Fruit fly (Drosophila melanogaster) whole organism, prepupa: Measurements from ENCODE around the gene pcx.
A peak's percentile ranks its signal among the peaks of the same experiment; 100 is the strongest.

ENCODE experiments used
- Blimp-1 ChIP-seq: fragments of 200-800 bp; sonication (Bioruptor generic); optimal IDR thresholded peaks from 3 replicates; lab custom pipeline; 2017; ENCODE audit warnings: missing biosample characterization, missing genetic modification characterization, mild to moderate bottlenecking, moderate library complexity, missing genetic modification reagents
- CG10631 ChIP-seq: fragments of 200-800 bp; sonication (Bioruptor generic); optimal IDR thresholded peaks from 2 replicates; lab custom pipeline; 2016; ENCODE audit warnings: missing biosample characterization, missing genetic modification characterization
- CG10669 ChIP-seq: fragments of 200-800 bp; sonication (Bioruptor generic); optimal IDR thresholded peaks from 3 replicates; lab custom pipeline; 2018; ENCODE audit warnings: missing biosample characterization, mild to moderate bottlenecking, missing genetic modification characterization, moderate library complexity
- CG11294 ChIP-seq: fragments of 200-800 bp; sonication (Bioruptor generic); IDR thresholded peaks from 2 replicates; pipeline ENCODE4 v1.3.6; 2022; ENCODE audit warnings: missing biosample characterization, missing genetic modification characterization
- CG11762 ChIP-seq: fragments of 200-800 bp; sonication (Bioruptor generic); optimal IDR thresholded peaks from 3 replicates; lab custom pipeline; 2016; ENCODE audit warnings: missing biosample characterization, missing genetic modification characterization; ENCODE audit not compliant: insufficient read depth
- CG11902 ChIP-seq: fragments of 200-800 bp; sonication (Bioruptor generic); optimal IDR thresholded peaks from 3 replicates; lab custom pipeline; 2016; ENCODE audit warnings: missing biosample characterization, missing genetic modification characterization
- CG15336 ChIP-seq: fragments of 200-800 bp; sonication (Bioruptor generic); IDR thresholded peaks from 2 replicates; pipeline ENCODE4 v1.3.6; 2022; ENCODE audit warnings: missing biosample characterization, missing genetic modification characterization
- CG1621 ChIP-seq: fragments of 200-800 bp; sonication (Bioruptor generic); optimal IDR thresholded peaks from 3 replicates; lab custom pipeline; 2018; ENCODE audit warnings: missing biosample characterization, mild to moderate bottlenecking, missing genetic modification characterization
- CG3032 ChIP-seq: fragments of 200-800 bp; optimal IDR thresholded peaks from 2 replicates; lab custom pipeline; 2019; ENCODE audit warnings: missing biosample characterization, mild to moderate bottlenecking, missing genetic modification characterization, moderate library complexity
- CG32006 ChIP-seq: fragments of 200-800 bp; sonication (Bioruptor generic); optimal IDR thresholded peaks from 3 replicates; lab custom pipeline; 2017; ENCODE audit warnings: missing biosample characterization, mild to moderate bottlenecking, missing genetic modification characterization
- CG34406 ChIP-seq: fragments of 200-800 bp; sonication (Bioruptor generic); optimal IDR thresholded peaks from 3 replicates; lab custom pipeline; 2016; ENCODE audit warnings: missing biosample characterization, missing genetic modification characterization
- CG3919 ChIP-seq: fragments of 200-800 bp; sonication (Bioruptor generic); optimal IDR thresholded peaks from 3 replicates; lab custom pipeline; 2016; ENCODE audit warnings: missing biosample characterization, missing genetic modification characterization
- CG4318 ChIP-seq: fragments of 200-800 bp; sonication (Bioruptor generic); optimal IDR thresholded peaks from 3 replicates; lab custom pipeline; 2017; ENCODE audit warnings: missing biosample characterization, mild to moderate bottlenecking, missing genetic modification characterization
- CG6276 ChIP-seq: fragments of 200-800 bp; sonication (Bioruptor generic); optimal IDR thresholded peaks from 2 replicates; lab custom pipeline; 2017; ENCODE audit warnings: missing biosample characterization, mild to moderate bottlenecking, missing genetic modification characterization
- CG6792 ChIP-seq: fragments of 200-800 bp; sonication (Bioruptor generic); optimal IDR thresholded peaks from 3 replicates; lab custom pipeline; 2016; ENCODE audit warnings: missing biosample characterization, missing genetic modification characterization
- CG6854 ChIP-seq: fragments of 200-800 bp; sonication (Bioruptor generic); optimal IDR thresholded peaks from 2 replicates; lab custom pipeline; 2017; ENCODE audit warnings: missing biosample characterization, mild to moderate bottlenecking, missing genetic modification characterization
- CG8119 ChIP-seq: fragments of 200-800 bp; sonication (Bioruptor generic); IDR thresholded peaks from 3 replicates; pipeline ENCODE4 v1.3.6; 2022; ENCODE audit warnings: missing biosample characterization, missing genetic modification characterization
- CG8632 ChIP-seq: fragments of 200-800 bp; sonication (Bioruptor generic); optimal IDR thresholded peaks from 3 replicates; lab custom pipeline; 2016; ENCODE audit warnings: missing biosample characterization, missing genetic modification characterization
- CG9139 ChIP-seq: fragments of 200-800 bp; sonication (Bioruptor generic); optimal IDR thresholded peaks from 3 replicates; lab custom pipeline; 2017; ENCODE audit warnings: missing biosample characterization, mild to moderate bottlenecking, missing genetic modification characterization
- Eip75B ChIP-seq: fragments of 200-800 bp; sonication (Bioruptor generic); optimal IDR thresholded peaks from 3 replicates; lab custom pipeline; 2016; ENCODE audit warnings: missing biosample characterization, missing genetic modification characterization
- Eip78C ChIP-seq: fragments of 200-800 bp; sonication (Bioruptor generic); peaks from one replicate; lab custom pipeline; 2016; ENCODE audit warnings: missing biosample characterization, missing genetic modification characterization
- Ets21C ChIP-seq: fragments of 200-800 bp; sonication (Bioruptor generic); optimal IDR thresholded peaks from 3 replicates; lab custom pipeline; 2016; ENCODE audit warnings: missing biosample characterization, missing genetic modification characterization
- Gug ChIP-seq: fragments of 200-800 bp; sonication (Bioruptor generic); IDR thresholded peaks from 2 replicates; pipeline ENCODE4 v1.3.6; 2022; ENCODE audit warnings: missing biosample characterization, missing genetic modification characterization
- Hr39 ChIP-seq: fragments of 200-800 bp; sonication (Bioruptor generic); optimal IDR thresholded peaks from 2 replicates; lab custom pipeline; 2016; ENCODE audit warnings: missing biosample characterization, missing genetic modification characterization
- OdsH ChIP-seq: fragments of 200-800 bp; sonication (Bioruptor generic); optimal IDR thresholded peaks from 3 replicates; lab custom pipeline; 2016; ENCODE audit warnings: missing biosample characterization, missing genetic modification characterization
- Smox ChIP-seq: fragments of 200-800 bp; sonication (Bioruptor generic); optimal IDR thresholded peaks from 3 replicates; lab custom pipeline; 2016; ENCODE audit warnings: missing biosample characterization, missing genetic modification characterization
- Sox102F ChIP-seq: fragments of 200-800 bp; sonication (Bioruptor generic); optimal IDR thresholded peaks from 2 replicates; lab custom pipeline; 2016; ENCODE audit warnings: missing biosample characterization, mild to moderate bottlenecking, missing genetic modification characterization
- Sox14 ChIP-seq: fragments of 200-800 bp; sonication (Bioruptor generic); optimal IDR thresholded peaks from 3 replicates; lab custom pipeline; 2016; ENCODE audit warnings: missing biosample characterization, missing genetic modification characterization
- Sox15 ChIP-seq: fragments of 200-800 bp; sonication (Bioruptor generic); optimal IDR thresholded peaks from 3 replicates; lab custom pipeline; 2016; ENCODE audit warnings: missing biosample characterization, missing genetic modification characterization
- achi ChIP-seq: fragments of 200-800 bp; sonication (Bioruptor generic); optimal IDR thresholded peaks from 3 replicates; lab custom pipeline; 2016; ENCODE audit warnings: missing biosample characterization, missing genetic modification characterization
- dsx ChIP-seq: fragments of 200-800 bp; optimal IDR thresholded peaks from 3 replicates; lab custom pipeline; 2019; ENCODE audit warnings: missing biosample characterization, mild to moderate bottlenecking, missing genetic modification characterization, moderate library complexity; ENCODE audit not compliant: poor library complexity, severe bottlenecking
- eg ChIP-seq: fragments of 200-800 bp; sonication (Bioruptor generic); IDR thresholded peaks from 3 replicates; pipeline ENCODE4 v1.3.6; 2022; ENCODE audit warnings: missing biosample characterization, missing genetic modification characterization
- esn ChIP-seq: fragments of 200-800 bp; sonication (Bioruptor generic); optimal IDR thresholded peaks from 2 replicates; lab custom pipeline; 2016; ENCODE audit warnings: missing biosample characterization, mild to moderate bottlenecking, missing genetic modification characterization, moderate library complexity
- fd85E ChIP-seq: fragments of 200-800 bp; sonication (Bioruptor generic); optimal IDR thresholded peaks from 3 replicates; lab custom pipeline; 2016; ENCODE audit warnings: missing biosample characterization, missing genetic modification characterization
- net ChIP-seq: fragments of 200-800 bp; sonication (Bioruptor generic); optimal IDR thresholded peaks from 3 replicates; lab custom pipeline; 2016; ENCODE audit warnings: missing biosample characterization, missing genetic modification characterization
- pdm3 ChIP-seq: fragments of 200-800 bp; sonication (Bioruptor generic); optimal IDR thresholded peaks from 3 replicates; lab custom pipeline; 2016; ENCODE audit warnings: missing biosample characterization, missing genetic modification characterization
- spab ChIP-seq: fragments of 200-800 bp; sonication (Bioruptor generic); optimal IDR thresholded peaks from 2 replicates; lab custom pipeline; 2017; ENCODE audit warnings: missing biosample characterization, mild to moderate bottlenecking, missing genetic modification characterization, missing genetic modification reagents
- svp ChIP-seq: fragments of 200-800 bp; sonication (Bioruptor generic); peaks from one replicate; lab custom pipeline; 2016; ENCODE audit warnings: missing biosample characterization, missing genetic modification characterization
- topi ChIP-seq: fragments of 200-800 bp; sonication (Bioruptor generic); optimal IDR thresholded peaks from 3 replicates; lab custom pipeline; 2016; ENCODE audit warnings: missing biosample characterization, missing genetic modification characterization
- vri ChIP-seq: fragments of 200-800 bp; sonication (Bioruptor generic); optimal IDR thresholded peaks from 3 replicates; lab custom pipeline; 2016; ENCODE audit warnings: missing biosample characterization, mild to moderate bottlenecking, missing genetic modification characterization

pcx gene

dm6 chrX:2212327-2212820 is 12.7 kb upstream of the pcx start (continued):
- TF ChIP-seq CG9139 (GFP tag; lab: Kevin White, UChicago), result no peak
- no peak for TF ChIP-seq Gug
- no peak for TF ChIP-seq CG6792 (GFP tag; lab: Kevin White, UChicago)
- no peak for TF ChIP-seq spab (GFP tag; lab: Kevin White, UChicago)
- TF ChIP-seq fd85E, result no peak
- TF ChIP-seq Smox (GFP tag; lab: Kevin White, UChicago), result no peak
- TF ChIP-seq CG34406 (GFP tag; lab: Kevin White, UChicago), result no peak
- TF ChIP-seq Blimp-1 (GFP tag; lab: Kevin White, UChicago), result no peak
- no peak for TF ChIP-seq CG32006 (GFP tag; lab: Kevin White, UChicago)
- no peak for TF ChIP-seq net (GFP tag; lab: Kevin White, UChicago)
- no peak for TF ChIP-seq Ets21C (GFP tag; lab: Kevin White, UChicago)
- no peak for TF ChIP-seq CG6854 (GFP tag; lab: Kevin White, UChicago)
- TF ChIP-seq topi (GFP tag; lab: Kevin White, UChicago), result peak; percentile 9
- TF ChIP-seq CG11902 (GFP tag; lab: Kevin White, UChicago), result no peak
- no peak for TF ChIP-seq CG8632 (GFP tag; lab: Kevin White, UChicago)
- no peak for TF ChIP-seq Hr39
- TF ChIP-seq CG3919 (GFP tag; lab: Kevin White, UChicago), result no peak
- peak; percentile 36; the same call in 1 of the 3 replicates for TF ChIP-seq eg (GFP tag; lab: Robert Waterston, UW)
- TF ChIP-seq CG3032 (tag; lab: Kevin White, UChicago), result no peak
- no peak for TF ChIP-seq CG1621 (tag; lab: Kevin White, UChicago)
- TF ChIP-seq CG10631 (GFP tag; lab: Kevin White, UChicago), result no peak
- TF ChIP-seq CG10669 (GFP tag; lab: Kevin White, UChicago), result no peak
- peak; percentile 92 for TF ChIP-seq svp (GFP tag; lab: Kevin White, UChicago)
- TF ChIP-seq achi (GFP tag; lab: Kevin White, UChicago), result no peak
- no peak for TF ChIP-seq dsx (GFP tag; lab: Kevin White, UChicago)
- no peak for TF ChIP-seq CG11762 (GFP tag; lab: Kevin White, UChicago)
- TF ChIP-seq CG4318 (GFP tag; lab: Kevin White, UChicago), result no peak
- no peak for TF ChIP-seq CG11294 (GFP tag; lab: Robert Waterston, UW)
- no peak for TF ChIP-seq Sox102F (GFP tag; lab: Kevin White, UChicago)
- 0 out of 3 replicates have a peak, but pooled peaks have one; percentile 16 for TF ChIP-seq CG8119 (GFP tag; lab: Robert Waterston, UW)

- TF ChIP-seq OdsH (GFP tag; lab: Kevin White, UChicago) (no peak), vri (GFP tag; lab: Kevin White, UChicago) (no peak), Ets21C (GFP tag; lab: Kevin White, UChicago) (no peak), svp (GFP tag; lab: Kevin White, UChicago) (peak; percentile 80), CG34406 (GFP tag; lab: Kevin White, UChicago) (no peak), fd85E (no peak), dsx (GFP tag; lab: Kevin White, UChicago) (no peak), Eip78C (peak; percentile 55), Sox15 (GFP tag; lab: Kevin White, UChicago) (no peak), CG8632 (GFP tag; lab: Kevin White, UChicago) (no peak), CG3032 (tag; lab: Kevin White, UChicago) (no peak), achi (GFP tag; lab: Kevin White, UChicago) (no peak), CG10669 (GFP tag; lab: Kevin White, UChicago) (no peak), CG15336 (no peak), Sox14 (GFP tag; lab: Kevin White, UChicago) (no peak), CG11294 (GFP tag; lab: Robert Waterston, UW) (no peak), Eip75B (GFP tag; lab: Kevin White, UChicago) (peak; percentile 31), esn (no peak), CG6276 (no peak), CG10631 (GFP tag; lab: Kevin White, UChicago) (no peak), pdm3 (GFP tag; lab: Kevin White, UChicago) (no peak)
Measured at dm6 chrX:2213759-2214406, 11.2 kb upstream of the pcx start, which contains the start of gene SmydA-8. SmydA-8 (minus strand) TSS chrX:2213809.
